Worm (Caenorhabditis elegans) whole organism, mixed stage, embryonic: ENCODE results near the gene F21C10.9.

ENCODE experiments used
- M03D4.4 ChIP-seq: sonication (generic microtip); optimal IDR thresholded peaks from 2 replicates; lab custom pipeline; 2017; ENCODE audit warnings: mild to moderate bottlenecking, missing genetic modification characterization, missing compliant biosample characterization
- bed-3 ChIP-seq: fragments of 200-800 bp; sonication (Bioruptor generic); optimal IDR thresholded peaks from 3 replicates; lab custom pipeline; 2018; ENCODE audit warnings: mild to moderate bottlenecking, missing genetic modification characterization, moderate library complexity, missing compliant biosample characterization
- blmp-1 ChIP-seq: fragments of 150-350 bp; optimal IDR thresholded peaks from 2 replicates; lab custom pipeline; 2014; ENCODE audit warnings: missing biosample characterization, missing genetic modification characterization
- ceh-39 ChIP-seq: fragments of 150-350 bp; optimal IDR thresholded peaks from 2 replicates; lab custom pipeline; 2014; ENCODE audit warnings: missing biosample characterization, missing genetic modification characterization
- ceh-43 ChIP-seq: fragments of 200-800 bp; sonication (Bioruptor generic); optimal IDR thresholded peaks from 2 replicates; lab custom pipeline; 2018; ENCODE audit warnings: mild to moderate bottlenecking, missing genetic modification characterization, moderate library complexity, missing compliant biosample characterization
- ceh-83 ChIP-seq: fragments of 200-800 bp; sonication (Bioruptor generic); optimal IDR thresholded peaks from 2 replicates; lab custom pipeline; 2018; ENCODE audit warnings: mild to moderate bottlenecking, missing genetic modification characterization, missing compliant biosample characterization
- ces-1 ChIP-seq: fragments of 150-350 bp; optimal IDR thresholded peaks from 2 replicates; lab custom pipeline; 2014; ENCODE audit warnings: missing biosample characterization, missing genetic modification reagents, missing genetic modification characterization
- drap-1 ChIP-seq: fragments of 200-800 bp; sonication (Bioruptor generic); optimal IDR thresholded peaks from 3 replicates; lab custom pipeline; 2018; ENCODE audit warnings: mild to moderate bottlenecking, missing genetic modification characterization, missing compliant biosample characterization
- elt-1 ChIP-seq: sonication (generic microtip); optimal IDR thresholded peaks from 2 replicates; lab custom pipeline; 2017; ENCODE audit warnings: missing genetic modification characterization, mild to moderate bottlenecking, missing compliant biosample characterization, antibody characterized with exemption, moderate library complexity, borderline replicate concordance; ENCODE audit not compliant: insufficient read depth
- elt-3 ChIP-seq: fragments of 150-350 bp; optimal IDR thresholded peaks from 2 replicates; lab custom pipeline; 2014; ENCODE audit warnings: missing biosample characterization, missing genetic modification characterization
- flh-1 ChIP-seq: fragments of 200-800 bp; sonication (Bioruptor generic); optimal IDR thresholded peaks from 2 replicates; lab custom pipeline; 2018; ENCODE audit warnings: mild to moderate bottlenecking, missing genetic modification characterization, moderate library complexity, missing compliant biosample characterization
- ham-2 ChIP-seq: fragments of 200-800 bp; sonication (Bioruptor generic); optimal IDR thresholded peaks from 2 replicates; lab custom pipeline; 2018; ENCODE audit warnings: mild to moderate bottlenecking, missing genetic modification characterization, missing compliant biosample characterization
- hlh-1 ChIP-seq: fragments of 150-350 bp; optimal IDR thresholded peaks from 2 replicates; lab custom pipeline; 2014; ENCODE audit warnings: missing biosample characterization, missing genetic modification reagents, missing genetic modification characterization
- lin-13 ChIP-seq: fragments of 150-350 bp; optimal IDR thresholded peaks from 2 replicates; lab custom pipeline; 2014; ENCODE audit warnings: missing biosample characterization, missing genetic modification characterization
- lsy-2 ChIP-seq: fragments of 150-350 bp; optimal IDR thresholded peaks from 2 replicates; lab custom pipeline; 2014; ENCODE audit warnings: missing biosample characterization, missing genetic modification characterization
- mab-5 ChIP-seq: fragments of 150-350 bp; optimal IDR thresholded peaks from 2 replicates; lab custom pipeline; 2014; ENCODE audit warnings: missing biosample characterization, missing genetic modification characterization
- mls-2 ChIP-seq: sonication (generic microtip); optimal IDR thresholded peaks from 2 replicates; lab custom pipeline; 2016; ENCODE audit warnings: mild to moderate bottlenecking, missing genetic modification characterization, moderate library complexity, missing compliant biosample characterization
- nhr-12 ChIP-seq: fragments of 150-350 bp; optimal IDR thresholded peaks from 2 replicates; lab custom pipeline; 2014; ENCODE audit warnings: missing biosample characterization, missing genetic modification characterization
- nhr-2 ChIP-seq: fragments of 150-350 bp; optimal IDR thresholded peaks from 2 replicates; lab custom pipeline; 2014; ENCODE audit warnings: missing biosample characterization, missing genetic modification characterization
- nhr-237 ChIP-seq: fragments of 150-350 bp; optimal IDR thresholded peaks from 2 replicates; lab custom pipeline; 2014; ENCODE audit warnings: missing biosample characterization, missing genetic modification characterization
- nhr-76 ChIP-seq: sonication (generic microtip); optimal IDR thresholded peaks from 2 replicates; lab custom pipeline; 2017; ENCODE audit warnings: missing biosample characterization, missing genetic modification characterization
- pha-4 ChIP-seq: fragments of 150-350 bp; optimal IDR thresholded peaks from 2 replicates; lab custom pipeline; 2018; ENCODE audit warnings: missing biosample characterization, missing genetic modification reagents, missing genetic modification characterization
- sem-2 ChIP-seq: fragments of 200-800 bp; sonication (Bioruptor generic); optimal IDR thresholded peaks from 2 replicates; lab custom pipeline; 2018; ENCODE audit warnings: mild to moderate bottlenecking, missing genetic modification characterization, missing compliant biosample characterization
- snpc-4 ChIP-seq: fragments of 150-350 bp; optimal IDR thresholded peaks from 2 replicates; lab custom pipeline; 2014; ENCODE audit warnings: missing biosample characterization, missing genetic modification characterization
- sptf-1 ChIP-seq: sonication (generic microtip); optimal IDR thresholded peaks from 2 replicates; lab custom pipeline; 2017; ENCODE audit warnings: mild to moderate bottlenecking, missing genetic modification characterization, moderate library complexity, missing compliant biosample characterization
- tbx-8 ChIP-seq: fragments of 200-800 bp; sonication (Bioruptor generic); optimal IDR thresholded peaks from 2 replicates; lab custom pipeline; 2018; ENCODE audit warnings: mild to moderate bottlenecking, missing genetic modification characterization, moderate library complexity, missing compliant biosample characterization
- unc-120 ChIP-seq: sonication (generic microtip); optimal IDR thresholded peaks from 2 replicates; lab custom pipeline; 2017; ENCODE audit warnings: missing genetic modification characterization, missing compliant biosample characterization; ENCODE audit not compliant: poor library complexity, severe bottlenecking
- unc-39 ChIP-seq: fragments of 150-350 bp; optimal IDR thresholded peaks from 2 replicates; lab custom pipeline; 2014; ENCODE audit warnings: missing biosample characterization, missing genetic modification characterization
- unc-62 ChIP-seq: fragments of 150-350 bp; optimal IDR thresholded peaks from 2 replicates; lab custom pipeline; 2014; ENCODE audit warnings: missing biosample characterization, missing genetic modification reagents, missing genetic modification characterization
- zip-8 ChIP-seq: fragments of 150-350 bp; optimal IDR thresholded peaks from 2 replicates; lab custom pipeline; 2014; ENCODE audit warnings: missing biosample characterization, missing genetic modification characterization
- ztf-11 ChIP-seq: fragments of 150-350 bp; optimal IDR thresholded peaks from 2 replicates; lab custom pipeline; 2014; ENCODE audit warnings: missing biosample characterization, missing genetic modification characterization

Gene F21C10.9

DNA sequence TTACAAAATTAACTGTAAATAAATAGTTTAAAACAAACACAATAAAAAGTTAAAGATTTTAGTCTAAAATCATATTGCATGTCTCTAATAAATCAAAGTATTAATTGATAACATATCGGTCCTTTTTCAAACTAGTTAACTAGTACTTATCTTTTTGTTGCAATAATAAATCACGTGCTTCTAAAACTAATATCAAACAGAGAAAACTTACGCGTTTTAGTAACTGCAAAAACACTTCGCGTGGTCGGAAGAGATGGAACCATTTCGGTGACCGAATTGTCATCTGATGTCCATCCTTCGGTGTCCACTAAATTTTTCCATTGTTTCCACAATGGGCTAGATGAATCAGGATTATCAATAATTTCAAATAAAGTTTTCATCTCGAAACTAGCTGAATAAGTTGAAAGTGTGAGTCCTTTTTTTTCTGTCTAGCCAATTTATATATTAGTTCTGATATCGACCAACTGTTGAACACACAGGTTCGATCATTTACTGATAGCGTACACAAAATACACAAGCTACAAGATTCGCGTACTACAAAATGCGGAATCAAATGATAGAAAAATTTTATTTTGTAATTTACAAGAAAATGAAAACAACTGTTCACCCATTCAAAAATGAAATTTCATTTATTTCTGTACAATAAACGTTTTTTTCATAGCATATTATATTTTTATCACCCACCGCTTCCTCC is at the start of gene F21C10.9:
Gene F21C10.9 (minus strand): TSS at position 417 of the 694 bp plus-strand sequence.
- no peak for TF ChIP-seq unc-39
- no peak for TF ChIP-seq snpc-4 (tag; lab: Kevin White, UChicago)
- TF ChIP-seq M03D4.4 (tag; lab: Kevin White, UChicago): no peak
- no peak for TF ChIP-seq drap-1 (GFP tag; lab: Kevin White, UChicago)
- no peak for TF ChIP-seq mab-5
- TF ChIP-seq nhr-237 (tag; lab: Kevin White, UChicago): no peak
- no peak for TF ChIP-seq ceh-39 (tag; lab: Kevin White, UChicago)
- TF ChIP-seq ztf-11 (tag; lab: Kevin White, UChicago): no peak
- TF ChIP-seq lsy-2 (tag; lab: Kevin White, UChicago): no peak
- TF ChIP-seq elt-3 (tag; lab: Kevin White, UChicago): no peak
- TF ChIP-seq pha-4 (tag; lab: Kevin White, UChicago): no peak
- TF ChIP-seq ham-2 (GFP tag; lab: Kevin White, UChicago): no peak
- no peak for TF ChIP-seq bed-3 (GFP tag; lab: Kevin White, UChicago)
- TF ChIP-seq ceh-83 (GFP tag; lab: Kevin White, UChicago): no peak
- no peak for TF ChIP-seq blmp-1 (tag; lab: Kevin White, UChicago)
- no peak for TF ChIP-seq unc-120 (tag; lab: Kevin White, UChicago)
- TF ChIP-seq ces-1 (GFP tag; lab: Kevin White, UChicago): no peak
- TF ChIP-seq nhr-76 (tag; lab: Kevin White, UChicago): no peak
- TF ChIP-seq sptf-1: no peak

ce11 chrV:9148151-9148550 is 49.7 kb upstream of the F21C10.9 start:
- no peak for TF ChIP-seq drap-1 (GFP tag; lab: Kevin White, UChicago)
- no peak for TF ChIP-seq nhr-237 (tag; lab: Kevin White, UChicago)
- TF ChIP-seq tbx-8 (GFP tag; lab: Kevin White, UChicago): no peak
- no peak for TF ChIP-seq elt-3 (tag; lab: Kevin White, UChicago)
- TF ChIP-seq unc-39: no peak
- no peak for TF ChIP-seq unc-120 (tag; lab: Kevin White, UChicago)
- TF ChIP-seq ceh-43 (GFP tag; lab: Kevin White, UChicago): no peak
- no peak for TF ChIP-seq unc-62 (GFP tag; lab: Kevin White, UChicago)
- no peak for TF ChIP-seq mab-5
- TF ChIP-seq bed-3 (GFP tag; lab: Kevin White, UChicago): no peak
- no peak for TF ChIP-seq nhr-2 (tag; lab: Kevin White, UChicago)
- no peak for TF ChIP-seq snpc-4 (tag; lab: Kevin White, UChicago)

DNA sequence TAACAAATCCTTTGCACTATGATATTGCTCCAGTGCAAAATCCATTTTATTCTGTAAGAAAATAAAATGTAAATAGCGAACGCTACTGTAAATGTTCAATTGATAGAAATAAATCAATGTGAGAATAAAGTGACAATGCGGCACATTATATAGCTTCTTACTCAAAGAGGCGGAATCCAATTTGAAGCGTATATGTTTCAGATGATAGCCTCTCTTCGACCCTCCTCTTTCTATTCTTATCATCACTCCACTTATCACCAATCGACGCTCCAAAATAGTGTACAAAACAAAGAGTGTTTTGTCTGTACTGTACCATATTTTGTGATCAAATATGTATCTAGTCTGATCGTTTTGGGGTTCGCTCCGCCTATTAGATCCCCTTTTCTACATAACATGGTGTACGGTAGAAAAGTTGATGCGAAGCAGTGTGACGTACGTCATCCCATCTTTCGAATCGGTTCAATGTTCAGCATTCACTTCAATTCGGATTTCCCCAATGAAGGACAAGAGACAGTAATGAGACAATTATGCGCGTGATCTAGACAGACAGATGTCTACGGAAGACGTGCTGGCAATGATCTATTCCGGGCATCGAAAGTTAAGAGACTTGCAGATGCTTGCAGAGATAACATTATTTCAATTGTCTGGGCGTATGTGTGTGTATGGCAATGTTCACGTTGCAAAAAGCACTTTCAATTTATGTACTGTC is 48.5 kb upstream of the F21C10.9 start, which contains the start of gene spl-2:
Gene spl-2 (minus strand): TSS at position 51 of the 709 bp plus-strand sequence.
- peak; percentile 72 for TF ChIP-seq elt-1 (tag; lab: Kevin White, UChicago)
- TF ChIP-seq sem-2 (GFP tag; lab: Kevin White, UChicago): no peak
- TF ChIP-seq nhr-12 (tag; lab: Kevin White, UChicago): no peak
- TF ChIP-seq, all 35 proteins: peak for 1

DNA sequence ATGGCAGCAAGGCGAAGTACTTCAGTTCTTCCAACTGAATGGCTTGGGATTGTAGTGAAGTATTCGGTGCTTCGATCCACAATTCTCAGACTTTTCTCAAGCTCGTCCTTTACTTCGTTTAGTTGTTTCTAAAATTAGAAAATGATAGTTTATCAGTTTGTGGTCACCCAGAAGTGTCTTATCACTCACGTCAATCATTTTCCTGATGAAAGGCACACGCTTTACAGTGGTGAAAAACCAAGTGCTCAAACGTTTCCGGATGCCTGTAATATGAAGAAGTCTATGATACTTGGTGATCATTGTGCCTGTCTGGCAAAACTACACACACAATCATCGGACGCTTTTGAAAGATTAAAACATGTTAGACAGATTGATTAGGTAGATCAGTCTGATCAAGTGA is 47.7 kb upstream of the F21C10.9 start:
- TF ChIP-seq nhr-12 (tag; lab: Kevin White, UChicago) (no peak), ham-2 (GFP tag; lab: Kevin White, UChicago) (no peak), lsy-2 (tag; lab: Kevin White, UChicago) (no peak), unc-39 (no peak), ceh-43 (GFP tag; lab: Kevin White, UChicago) (no peak), pha-4 (tag; lab: Kevin White, UChicago) (no peak), zip-8 (tag; lab: Kevin White, UChicago) (no peak), flh-1 (GFP tag; lab: Kevin White, UChicago) (no peak), mls-2 (tag; lab: Kevin White, UChicago) (no peak), hlh-1 (no peak), M03D4.4 (tag; lab: Kevin White, UChicago) (no peak), unc-120 (tag; lab: Kevin White, UChicago) (no peak), blmp-1 (tag; lab: Kevin White, UChicago) (no peak), lin-13 (tag; lab: Kevin White, UChicago) (no peak), sptf-1 (no peak), nhr-2 (tag; lab: Kevin White, UChicago) (no peak), elt-1 (tag; lab: Kevin White, UChicago) (no peak), bed-3 (GFP tag; lab: Kevin White, UChicago) (no peak), ceh-83 (GFP tag; lab: Kevin White, UChicago) (no peak)
